Fruit fly (Drosophila melanogaster): ENCODE data around the gene Ddrgk1.
A peak's percentile ranks its signal among the peaks of the same experiment; 100 is the strongest.

Gene Ddrgk1

DNA sequence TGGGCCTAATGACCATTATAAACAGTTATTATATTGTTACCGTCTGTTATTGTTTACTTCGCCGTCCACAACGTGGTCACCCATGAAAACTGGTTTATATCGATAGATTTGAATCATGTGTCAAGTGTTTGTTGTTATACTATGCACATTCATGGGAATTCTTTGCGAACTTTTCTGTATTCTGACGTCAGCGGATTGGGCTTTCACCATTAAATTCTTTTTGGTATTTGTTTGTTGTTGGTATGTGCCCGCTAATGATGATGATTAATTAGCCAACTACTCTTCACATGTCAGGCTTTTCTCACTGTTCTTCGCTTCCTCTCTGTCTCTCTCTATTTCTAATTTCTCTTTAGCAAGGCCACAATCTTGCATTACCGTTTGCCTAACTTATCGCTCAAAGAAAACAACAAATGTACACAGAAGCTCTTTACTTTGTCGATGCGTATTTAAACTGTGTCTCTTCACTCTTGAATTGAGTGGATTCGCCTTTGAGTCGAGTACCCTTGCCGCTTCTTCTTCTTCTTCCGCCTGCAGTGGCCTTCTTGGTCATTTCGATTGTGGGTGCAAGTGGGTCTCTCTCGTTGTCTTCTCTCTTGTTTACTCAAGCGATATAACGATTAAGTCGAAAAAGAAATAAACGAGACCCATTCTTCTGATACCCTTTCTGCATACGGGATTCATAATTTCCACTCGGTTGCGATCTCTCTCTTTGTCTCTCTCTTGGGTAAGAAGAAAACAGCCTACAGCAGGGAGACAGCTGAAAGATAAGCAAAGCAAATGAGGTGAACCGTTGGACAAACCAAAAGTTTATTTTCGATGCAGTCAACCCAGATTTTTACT lies 11.0 kb upstream of the Ddrgk1 start (continued):
- 0 out of 2 replicates have a peak, but pooled peaks have one; percentile 24 for TF ChIP-seq gsb (GFP tag; IDR thresholded peaks at IDR 0.05)
- no peak for TF ChIP-seq ato (GFP tag; IDR thresholded peaks at IDR 0.05; ENCODE audit: partially characterized antibody)
- TF ChIP-seq CG14965 (GFP tag; optimal IDR thresholded peaks at IDR 0.05; ENCODE audit: borderline replicate concordance) = no peak
- no peak for TF ChIP-seq Ets65A (GFP tag)
- TF ChIP-seq CG7372 (GFP tag; IDR thresholded peaks at IDR 0.05) = no peak
- TF ChIP-seq psq (GFP tag; optimal IDR thresholded peaks at IDR 0.05) = no peak
- TF ChIP-seq CG14050 (GFP tag; IDR thresholded peaks at IDR 0.05) = no peak; the same call in 2 of the 3 replicates
- no peak for TF ChIP-seq dmrt99B (tag; optimal IDR thresholded peaks at IDR 0.05)
- no peak for TF ChIP-seq zf30C (GFP tag; optimal IDR thresholded peaks at IDR 0.05)
- no peak for TF ChIP-seq H2.0 (GFP tag; IDR thresholded peaks at IDR 0.05)
- peak; percentile 1 for TF ChIP-seq CG2678 (tag; optimal IDR thresholded peaks at IDR 0.05)
- TF ChIP-seq Hand (GFP tag; optimal IDR thresholded peaks at IDR 0.05) = peak; percentile 50
- peak; percentile 38 for TF ChIP-seq dmrt11E (tag; optimal IDR thresholded peaks at IDR 0.05)
- no peak for TF ChIP-seq Atf3 (GFP tag; optimal IDR thresholded peaks at IDR 0.05)
- no peak for TF ChIP-seq CoRest (tag; optimal IDR thresholded peaks at IDR 0.05)
- TF ChIP-seq CG14710 (tag; optimal IDR thresholded peaks at IDR 0.05) = peak; percentile 44
- TF ChIP-seq CG13894 (tag; optimal IDR thresholded peaks at IDR 0.05) = no peak
- TF ChIP-seq CG7839 (tag; optimal IDR thresholded peaks at IDR 0.05) = no peak
- peak; percentile 95 for TF ChIP-seq CG15601 (tag; optimal IDR thresholded peaks at IDR 0.05)
- no peak for TF ChIP-seq jigr1 (GFP tag; IDR thresholded peaks at IDR 0.05)
- no peak for TF ChIP-seq CHES-1-like (GFP tag; optimal IDR thresholded peaks at IDR 0.05)
- no peak for TF ChIP-seq sug (tag; optimal IDR thresholded peaks at IDR 0.05)
- TF ChIP-seq tll (GFP tag; optimal IDR thresholded peaks at IDR 0.05) = no peak
- no peak for TF ChIP-seq twi (tag; optimal IDR thresholded peaks at IDR 0.05)
- TF ChIP-seq Elba2 (GFP tag; optimal IDR thresholded peaks at IDR 0.05) = no peak
- TF ChIP-seq sob (GFP tag; IDR thresholded peaks at IDR 0.05) = no peak; the same call in 1 of the 2 replicates
- peak; percentile 6 for TF ChIP-seq CG17829 (tag; optimal IDR thresholded peaks at IDR 0.05)
- peak; percentile 65 for TF ChIP-seq gsb-n (tag; optimal IDR thresholded peaks at IDR 0.05)
- no peak for TF ChIP-seq tup (GFP tag; optimal IDR thresholded peaks at IDR 0.05)
- no peak for TF ChIP-seq Mrtf (GFP tag; IDR thresholded peaks at IDR 0.05)
- peak; percentile 96 for TF ChIP-seq CG3163 (GFP tag; optimal IDR thresholded peaks at IDR 0.05)
- peak; percentile 50 for TF ChIP-seq ac (GFP tag; optimal IDR thresholded peaks at IDR 0.05)
- no peak for TF ChIP-seq Hr3 (GFP tag; optimal IDR thresholded peaks at IDR 0.05)
- TF ChIP-seq CG8944 (GFP tag; optimal IDR thresholded peaks at IDR 0.05) = no peak
- TF ChIP-seq Hsf (GFP tag; optimal IDR thresholded peaks at IDR 0.05) = no peak
- no peak for TF ChIP-seq CG30020 (tag; optimal IDR thresholded peaks at IDR 0.05)
- 0 out of 3 replicates have a peak, but pooled peaks have one; percentile 48 for TF ChIP-seq CG11695 (GFP tag; IDR thresholded peaks at IDR 0.05)
- no peak for TF ChIP-seq nerfin-2 (GFP tag; IDR thresholded peaks at IDR 0.05; ENCODE audit: partially characterized antibody)
- no peak for TF ChIP-seq CG7271 (tag; optimal IDR thresholded peaks at IDR 0.05)
- no peak for TF ChIP-seq dm (GFP tag; optimal IDR thresholded peaks at IDR 0.05)
- TF ChIP-seq sc (optimal IDR thresholded peaks at IDR 0.05) = no peak
- TF ChIP-seq sc (GFP tag; optimal IDR thresholded peaks at IDR 0.05) = no peak
- TF ChIP-seq sim (GFP tag; IDR thresholded peaks at IDR 0.05) = peak; percentile 74
- TF ChIP-seq CG14860 (GFP tag; IDR thresholded peaks at IDR 0.05; ENCODE audit: partially characterized antibody) = no peak
- no peak for TF ChIP-seq sisA (GFP tag; IDR thresholded peaks at IDR 0.05)
- peak; percentile 33 for TF ChIP-seq lab (GFP tag; optimal IDR thresholded peaks at IDR 0.05)
- TF ChIP-seq CG6813 (GFP tag; optimal IDR thresholded peaks at IDR 0.05) = peak; percentile 79
- TF ChIP-seq CG5245 (GFP tag; optimal IDR thresholded peaks at IDR 0.05) = no peak
- TF ChIP-seq lilli (GFP tag; optimal IDR thresholded peaks at IDR 0.05) = no peak
